Worm (Caenorhabditis elegans) whole organism, mixed stage, embryonic: Measurements from ENCODE around the gene sdz-20.

Experiments
- M03D4.4 ChIP-seq: sonication (generic microtip); optimal IDR thresholded peaks from 2 replicates; lab custom pipeline; 2017; ENCODE audit warnings: mild to moderate bottlenecking, missing genetic modification characterization, missing compliant biosample characterization
- bed-3 ChIP-seq: fragments of 200-800 bp; sonication (Bioruptor generic); optimal IDR thresholded peaks from 3 replicates; lab custom pipeline; 2018; ENCODE audit warnings: mild to moderate bottlenecking, missing genetic modification characterization, moderate library complexity, missing compliant biosample characterization
- blmp-1 ChIP-seq: fragments of 150-350 bp; optimal IDR thresholded peaks from 2 replicates; lab custom pipeline; 2014; ENCODE audit warnings: missing biosample characterization, missing genetic modification characterization
- ceh-39 ChIP-seq: fragments of 150-350 bp; optimal IDR thresholded peaks from 2 replicates; lab custom pipeline; 2014; ENCODE audit warnings: missing biosample characterization, missing genetic modification characterization
- ceh-43 ChIP-seq: fragments of 200-800 bp; sonication (Bioruptor generic); optimal IDR thresholded peaks from 2 replicates; lab custom pipeline; 2018; ENCODE audit warnings: mild to moderate bottlenecking, missing genetic modification characterization, moderate library complexity, missing compliant biosample characterization
- ces-1 ChIP-seq: fragments of 150-350 bp; optimal IDR thresholded peaks from 2 replicates; lab custom pipeline; 2014; ENCODE audit warnings: missing biosample characterization, missing genetic modification reagents, missing genetic modification characterization
- drap-1 ChIP-seq: fragments of 200-800 bp; sonication (Bioruptor generic); optimal IDR thresholded peaks from 3 replicates; lab custom pipeline; 2018; ENCODE audit warnings: mild to moderate bottlenecking, missing genetic modification characterization, missing compliant biosample characterization
- elt-1 ChIP-seq: sonication (generic microtip); optimal IDR thresholded peaks from 2 replicates; lab custom pipeline; 2017; ENCODE audit warnings: missing genetic modification characterization, mild to moderate bottlenecking, missing compliant biosample characterization, antibody characterized with exemption, moderate library complexity, borderline replicate concordance; ENCODE audit not compliant: insufficient read depth
- flh-1 ChIP-seq: fragments of 200-800 bp; sonication (Bioruptor generic); optimal IDR thresholded peaks from 2 replicates; lab custom pipeline; 2018; ENCODE audit warnings: mild to moderate bottlenecking, missing genetic modification characterization, moderate library complexity, missing compliant biosample characterization
- ham-2 ChIP-seq: fragments of 200-800 bp; sonication (Bioruptor generic); optimal IDR thresholded peaks from 2 replicates; lab custom pipeline; 2018; ENCODE audit warnings: mild to moderate bottlenecking, missing genetic modification characterization, missing compliant biosample characterization
- hlh-1 ChIP-seq: fragments of 150-350 bp; optimal IDR thresholded peaks from 2 replicates; lab custom pipeline; 2014; ENCODE audit warnings: missing biosample characterization, missing genetic modification reagents, missing genetic modification characterization
- lin-13 ChIP-seq: fragments of 150-350 bp; optimal IDR thresholded peaks from 2 replicates; lab custom pipeline; 2014; ENCODE audit warnings: missing biosample characterization, missing genetic modification characterization
- lin-32 ChIP-seq: fragments of 200-800 bp; sonication (Bioruptor generic); optimal IDR thresholded peaks from 2 replicates; lab custom pipeline; 2018; ENCODE audit warnings: mild to moderate bottlenecking, missing genetic modification characterization, missing compliant biosample characterization
- lsy-2 ChIP-seq: fragments of 150-350 bp; optimal IDR thresholded peaks from 2 replicates; lab custom pipeline; 2014; ENCODE audit warnings: missing biosample characterization, missing genetic modification characterization
- mab-5 ChIP-seq: fragments of 150-350 bp; optimal IDR thresholded peaks from 2 replicates; lab custom pipeline; 2014; ENCODE audit warnings: missing biosample characterization, missing genetic modification characterization
- mep-1 ChIP-seq: fragments of 150-350 bp; optimal IDR thresholded peaks from 2 replicates; lab custom pipeline; 2017; ENCODE audit warnings: missing biosample characterization, missing genetic modification reagents, missing genetic modification characterization, inconsistent platforms
- nhr-12 ChIP-seq: fragments of 150-350 bp; optimal IDR thresholded peaks from 2 replicates; lab custom pipeline; 2014; ENCODE audit warnings: missing biosample characterization, missing genetic modification characterization
- nhr-2 ChIP-seq: fragments of 150-350 bp; optimal IDR thresholded peaks from 2 replicates; lab custom pipeline; 2014; ENCODE audit warnings: missing biosample characterization, missing genetic modification characterization
- nhr-28 ChIP-seq: fragments of 150-350 bp; optimal IDR thresholded peaks from 2 replicates; lab custom pipeline; 2014; ENCODE audit warnings: missing biosample characterization, missing genetic modification characterization
- pha-4 ChIP-seq: fragments of 150-350 bp; optimal IDR thresholded peaks from 2 replicates; lab custom pipeline; 2018; ENCODE audit warnings: missing biosample characterization, missing genetic modification reagents, missing genetic modification characterization
- sem-2 ChIP-seq: fragments of 200-800 bp; sonication (Bioruptor generic); optimal IDR thresholded peaks from 2 replicates; lab custom pipeline; 2018; ENCODE audit warnings: mild to moderate bottlenecking, missing genetic modification characterization, missing compliant biosample characterization
- snpc-4 ChIP-seq: fragments of 150-350 bp; optimal IDR thresholded peaks from 2 replicates; lab custom pipeline; 2014; ENCODE audit warnings: missing biosample characterization, missing genetic modification characterization
- sptf-1 ChIP-seq: sonication (generic microtip); optimal IDR thresholded peaks from 2 replicates; lab custom pipeline; 2017; ENCODE audit warnings: mild to moderate bottlenecking, missing genetic modification characterization, moderate library complexity, missing compliant biosample characterization
- tbx-8 ChIP-seq: fragments of 200-800 bp; sonication (Bioruptor generic); optimal IDR thresholded peaks from 2 replicates; lab custom pipeline; 2018; ENCODE audit warnings: mild to moderate bottlenecking, missing genetic modification characterization, moderate library complexity, missing compliant biosample characterization
- unc-120 ChIP-seq: sonication (generic microtip); optimal IDR thresholded peaks from 2 replicates; lab custom pipeline; 2017; ENCODE audit warnings: missing genetic modification characterization, missing compliant biosample characterization; ENCODE audit not compliant: poor library complexity, severe bottlenecking
- unc-39 ChIP-seq: fragments of 150-350 bp; optimal IDR thresholded peaks from 2 replicates; lab custom pipeline; 2014; ENCODE audit warnings: missing biosample characterization, missing genetic modification characterization
- zip-8 ChIP-seq: fragments of 150-350 bp; optimal IDR thresholded peaks from 2 replicates; lab custom pipeline; 2014; ENCODE audit warnings: missing biosample characterization, missing genetic modification characterization
- ztf-11 ChIP-seq: fragments of 150-350 bp; optimal IDR thresholded peaks from 2 replicates; lab custom pipeline; 2014; ENCODE audit warnings: missing biosample characterization, missing genetic modification characterization

Gene sdz-20

ce11 chrIII:13324739-13325138, 9.1 kb upstream of the sdz-20 start, which contains the start of gene F53A2.1:
Gene F53A2.1, minus strand, starts transcription at chrIII:13324839.
- TF ChIP-seq drap-1 (GFP tag; lab: Kevin White, UChicago), result no peak
- no peak for TF ChIP-seq lin-13
- no peak for TF ChIP-seq blmp-1 (tag; lab: Kevin White, UChicago)
- no peak for TF ChIP-seq nhr-28 (tag; lab: Kevin White, UChicago)
- no peak for TF ChIP-seq ham-2 (GFP tag; lab: Kevin White, UChicago)
- no peak for TF ChIP-seq nhr-12 (tag; lab: Kevin White, UChicago)
- no peak for TF ChIP-seq nhr-2 (tag; lab: Kevin White, UChicago)
- TF ChIP-seq ztf-11, result no peak
- no peak for TF ChIP-seq tbx-8 (GFP tag; lab: Kevin White, UChicago)
- no peak for TF ChIP-seq sptf-1 (tag; lab: Kevin White, UChicago)
- no peak for TF ChIP-seq ceh-43 (GFP tag; lab: Kevin White, UChicago)
- no peak for TF ChIP-seq ceh-39 (tag; lab: Kevin White, UChicago)
- TF ChIP-seq elt-1 (tag; lab: Kevin White, UChicago), result no peak
- TF ChIP-seq mep-1, result no peak
- TF ChIP-seq, all 35 proteins: peak for 0

ce11 chrIII:13328911-13329310, 4.9 kb upstream of the sdz-20 start:
- peak; percentile 96 for TF ChIP-seq zip-8 (tag; lab: Kevin White, UChicago)
- no peak for TF ChIP-seq tbx-8 (GFP tag; lab: Kevin White, UChicago)

ce11 chrIII:13339672-13340071, 5.8 kb downstream of the sdz-20 start, which contains the start of gene F53A2.3:
Gene F53A2.3, minus strand, starts transcription at chrIII:13339772.
- TF ChIP-seq ztf-11, result no peak
- TF ChIP-seq elt-1 (tag; lab: Kevin White, UChicago), result no peak
- TF ChIP-seq ceh-43 (GFP tag; lab: Kevin White, UChicago), result no peak
- TF ChIP-seq M03D4.4 (tag; lab: Kevin White, UChicago), result no peak
- no peak for TF ChIP-seq sptf-1 (tag; lab: Kevin White, UChicago)
- TF ChIP-seq flh-1, result no peak
- no peak for TF ChIP-seq pha-4 (tag; lab: Kevin White, UChicago)
- TF ChIP-seq hlh-1, result no peak
- TF ChIP-seq lsy-2 (tag; lab: Kevin White, UChicago), result no peak
- no peak for TF ChIP-seq tbx-8 (GFP tag; lab: Kevin White, UChicago)
- TF ChIP-seq lin-13, result no peak
- TF ChIP-seq ham-2 (GFP tag; lab: Kevin White, UChicago), result no peak
- no peak for TF ChIP-seq blmp-1 (tag; lab: Kevin White, UChicago)
- no peak for TF ChIP-seq nhr-12 (tag; lab: Kevin White, UChicago)
- TF ChIP-seq sem-2 (GFP tag; lab: Kevin White, UChicago), result no peak
- TF ChIP-seq nhr-28 (tag; lab: Kevin White, UChicago), result no peak
- TF ChIP-seq lin-32 (GFP tag; lab: Kevin White, UChicago), result no peak
- no peak for TF ChIP-seq snpc-4
- TF ChIP-seq unc-39 (tag; lab: Kevin White, UChicago), result no peak

ce11 chrIII:13340504-13341274, 6.8 kb downstream of the sdz-20 start:
- TF ChIP-seq bed-3 (GFP tag; lab: Kevin White, UChicago), result no peak
- TF ChIP-seq snpc-4, result no peak
- no peak for TF ChIP-seq flh-1
- TF ChIP-seq lin-32 (GFP tag; lab: Kevin White, UChicago), result no peak
- no peak for TF ChIP-seq unc-120 (tag; lab: Kevin White, UChicago)
- peak; percentile 98 for TF ChIP-seq ces-1 (GFP tag; lab: Kevin White, UChicago)
- no peak for TF ChIP-seq unc-39 (tag; lab: Kevin White, UChicago)
- TF ChIP-seq ham-2 (GFP tag; lab: Kevin White, UChicago), result peak; percentile 30

ce11 chrIII:13341275-13341626, 7.4 kb downstream of the sdz-20 start, which contains the start of gene nud-1:
Gene nud-1, plus strand, starts transcription at chrIII:13341527.
- TF ChIP-seq elt-1 (tag; lab: Kevin White, UChicago) (no peak), ceh-39 (tag; lab: Kevin White, UChicago) (no peak), snpc-4 (no peak), nhr-2 (tag; lab: Kevin White, UChicago) (no peak), hlh-1 (no peak), mab-5 (tag; lab: Kevin White, UChicago) (no peak)
